Worm (Caenorhabditis elegans): Measurements from ENCODE around the gene C48B4.8.

DNA sequence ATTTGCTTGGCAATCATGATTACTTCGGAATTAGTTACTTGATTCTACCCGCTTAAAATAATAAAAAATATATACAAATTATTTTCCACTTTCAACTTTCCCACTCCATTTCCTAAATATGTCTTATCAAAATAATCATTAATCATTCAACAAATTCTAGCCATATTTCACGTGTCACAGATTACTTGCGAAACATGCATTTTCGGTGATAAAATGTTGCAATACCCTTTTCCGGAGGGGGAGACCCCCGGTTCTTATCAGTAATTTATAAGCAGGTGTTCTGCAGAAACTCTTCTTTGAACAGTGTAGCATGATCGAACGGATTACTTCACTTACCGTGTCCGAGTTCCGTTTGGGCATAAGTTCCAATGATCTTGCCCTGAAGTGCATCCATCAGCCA lies 29.2 kb upstream of the C48B4.8 start:
- TF ChIP-seq ref-1 (GFP tag; conservative IDR thresholded peaks at IDR 0.05) = no peak
- TF ChIP-seq tab-1 (GFP tag; IDR thresholded peaks at IDR 0.05) = no peak
- no peak for TF ChIP-seq klf-2 (GFP tag; conservative IDR thresholded peaks at IDR 0.05)
- no peak for TF ChIP-seq flt-1 (GFP tag; IDR thresholded peaks at IDR 0.05)
- TF ChIP-seq cog-1 (tag; optimal IDR thresholded peaks at IDR 0.05) = no peak
- no peak for TF ChIP-seq ztf-23 (GFP tag; IDR thresholded peaks at IDR 0.05)

Data from whole organism, midembryonic.